Fruit fly (Drosophila melanogaster) whole organism, pupa: ENCODE data around the gene Cbp80.

Source experiments
- CG10348 ChIP-seq: fragments of 200-800 bp; sonication (Bioruptor generic); IDR thresholded peaks from 2 replicates; pipeline ENCODE4 v1.3.6; 2022; ENCODE audit warnings: missing biosample characterization, missing genetic modification characterization
- CG12605 ChIP-seq: fragments of 200-800 bp; sonication (Bioruptor generic); IDR thresholded peaks from 2 replicates; pipeline ENCODE4 v1.3.6; 2022; ENCODE audit warnings: missing biosample characterization, missing genetic modification characterization
- CG13204 ChIP-seq: fragments of 200-800 bp; sonication (Bioruptor generic); optimal IDR thresholded peaks from 2 replicates; lab custom pipeline; 2018; ENCODE audit warnings: missing biosample characterization, mild to moderate bottlenecking, missing genetic modification characterization, moderate library complexity
- CG17806 ChIP-seq: fragments of 200-800 bp; sonication (Bioruptor generic); optimal IDR thresholded peaks from 2 replicates; lab custom pipeline; 2018; ENCODE audit warnings: missing biosample characterization, mild to moderate bottlenecking, missing genetic modification characterization, moderate library complexity
- CG32121 ChIP-seq: fragments of 200-800 bp; sonication (Bioruptor generic); IDR thresholded peaks from 2 replicates; pipeline ENCODE4 v1.3.6; 2022; ENCODE audit warnings: missing biosample characterization, missing genetic modification characterization
- CG4496 ChIP-seq: fragments of 200-800 bp; sonication (Bioruptor generic); IDR thresholded peaks from 3 replicates; pipeline ENCODE4 v1.3.6; 2022; ENCODE audit warnings: missing biosample characterization, missing genetic modification characterization
- CG8159 ChIP-seq: fragments of 200-800 bp; sonication (Bioruptor generic); optimal IDR thresholded peaks from 3 replicates; lab custom pipeline; 2018; ENCODE audit warnings: missing biosample characterization, mild to moderate bottlenecking, missing genetic modification characterization, moderate library complexity
- CG9948 ChIP-seq: fragments of 200-800 bp; sonication (Bioruptor generic); optimal IDR thresholded peaks from 2 replicates; lab custom pipeline; 2018; ENCODE audit warnings: missing biosample characterization, mild to moderate bottlenecking, missing genetic modification characterization, moderate library complexity
- D1 ChIP-seq: fragments of 200-800 bp; sonication (Bioruptor generic); optimal IDR thresholded peaks from 2 replicates; lab custom pipeline; 2018; ENCODE audit warnings: missing biosample characterization, mild to moderate bottlenecking, missing genetic modification characterization, moderate library complexity
- EcR ChIP-seq: fragments of 200-800 bp; sonication (Bioruptor generic); optimal IDR thresholded peaks from 3 replicates; lab custom pipeline; 2019; ENCODE audit warnings: missing biosample characterization, missing genetic modification characterization, mild to moderate bottlenecking, moderate library complexity, missing genetic modification reagents
- Ets98B ChIP-seq: fragments of 200-800 bp; sonication (Bioruptor generic); IDR thresholded peaks from 2 replicates; pipeline ENCODE4 v1.3.6; 2022; ENCODE audit warnings: missing biosample characterization, missing genetic modification characterization

Cbp80 gene

dm6 chrX:4707237-4708066 lies 57.6 kb downstream of the Cbp80 start, which contains the start of gene Proc-R:
Proc-R (plus strand) TSS chrX:4707916.
- peak; percentile 42; the same call in 1 of the 3 replicates for TF ChIP-seq CG4496 (GFP tag; lab: Robert Waterston, UW)
- peak; percentile 42; the same call in 1 of the 2 replicates for TF ChIP-seq CG32121 (GFP tag; lab: Robert Waterston, UW)
- no peak for TF ChIP-seq CG8159
- TF ChIP-seq CG12605: 0 out of 2 replicates have a peak, but pooled peaks have one; percentile 24
- no peak for TF ChIP-seq CG13204
- TF ChIP-seq D1 (tag; lab: Kevin White, UChicago): no peak
- TF ChIP-seq Ets98B (GFP tag; lab: Robert Waterston, UW): no peak
- TF ChIP-seq CG17806: no peak
- TF ChIP-seq EcR (GFP tag; lab: Kevin White, UChicago): no peak
- no peak for TF ChIP-seq CG9948 (tag; lab: Kevin White, UChicago)
- no peak for TF ChIP-seq CG10348
